Worm (Caenorhabditis elegans): ENCODE data around the gene lin-12.

ce11 chrIII:9109172-9109571, 37.9 kb upstream of the lin-12 start, which contains the start of gene cya-1:
- TF ChIP-seq skn-1 (tag; optimal IDR thresholded peaks at IDR 0.05) (no peak), elt-3 (tag; optimal IDR thresholded peaks at IDR 0.05) (no peak), unc-62 (GFP tag; optimal IDR thresholded peaks at IDR 0.05) (no peak), tbx-2 (tag; optimal IDR thresholded peaks at IDR 0.05) (no peak), fkh-2 (tag; optimal IDR thresholded peaks at IDR 0.05) (no peak), pqm-1 (tag; optimal IDR thresholded peaks at IDR 0.05) (no peak), R02D3.7 (tag; optimal IDR thresholded peaks at IDR 0.05) (no peak), aly-2 (tag; optimal IDR thresholded peaks at IDR 0.05) (no peak), nhr-76 (tag; optimal IDR thresholded peaks at IDR 0.05) (no peak), nhr-28 (tag; optimal IDR thresholded peaks at IDR 0.05) (no peak), fos-1 (tag; optimal IDR thresholded peaks at IDR 0.05) (no peak), ama-1 (optimal IDR thresholded peaks at IDR 0.05) (no peak), nhr-11 (tag; optimal IDR thresholded peaks at IDR 0.05) (no peak)
